Worm (Caenorhabditis elegans) whole organism, young adult: ENCODE measurements around the gene phy-3.

Experiments
- B0019.2 ChIP-seq: fragments of 200-800 bp; sonication (Bioruptor generic); conservative IDR thresholded peaks from 2 replicates; pipeline ENCODE4 v1.3.6; 2022; ENCODE audit warnings: missing genetic modification reagents, missing genetic modification characterization, missing compliant biosample characterization
- C17E4.6 ChIP-seq: fragments of 200-800 bp; sonication (Bioruptor generic); IDR thresholded peaks from 2 replicates; pipeline ENCODE4 v1.3.6; 2022; ENCODE audit warnings: missing genetic modification reagents, missing genetic modification characterization, missing compliant biosample characterization
- F22D6.2 ChIP-seq: sonication (generic microtip); optimal IDR thresholded peaks from 2 replicates; lab custom pipeline; 2016; ENCODE audit warnings: mild to moderate bottlenecking, missing genetic modification characterization, missing compliant biosample characterization
- F33H1.4 ChIP-seq: fragments of 200-800 bp; sonication (Bioruptor generic); IDR thresholded peaks from 2 replicates; pipeline ENCODE4 v1.3.6; 2022; ENCODE audit warnings: missing genetic modification reagents, missing genetic modification characterization, missing compliant biosample characterization
- F37B4.10 ChIP-seq: fragments of 200-800 bp; sonication (Bioruptor generic); IDR thresholded peaks from 2 replicates; pipeline ENCODE4 v1.3.6; 2022; ENCODE audit warnings: missing genetic modification characterization, missing compliant biosample characterization
- F39B2.1 ChIP-seq: fragments of 200-800 bp; sonication (Bioruptor generic); IDR thresholded peaks from 2 replicates; pipeline ENCODE4 v1.3.6; 2022; ENCODE audit warnings: missing genetic modification reagents, missing genetic modification characterization, missing compliant biosample characterization
- F55B11.4 ChIP-seq: sonication (generic microtip); optimal IDR thresholded peaks from 2 replicates; lab custom pipeline; 2016; ENCODE audit warnings: missing compliant biosample characterization, missing genetic modification characterization, borderline replicate concordance; ENCODE audit not compliant: insufficient read depth
- F57A8.1 ChIP-seq: fragments of 200-800 bp; sonication (Bioruptor generic); optimal IDR thresholded peaks from 2 replicates; lab custom pipeline; 2018; ENCODE audit warnings: mild to moderate bottlenecking, missing genetic modification characterization, moderate library complexity, missing compliant biosample characterization
- T07F8.4 ChIP-seq: sonication (generic microtip); optimal IDR thresholded peaks from 2 replicates; lab custom pipeline; 2016; ENCODE audit warnings: mild to moderate bottlenecking, missing genetic modification characterization, moderate library complexity, missing compliant biosample characterization
- Y53F4B.3 ChIP-seq: fragments of 200-800 bp; sonication (Bioruptor generic); IDR thresholded peaks from 2 replicates; pipeline ENCODE4 v1.3.6; 2022; ENCODE audit warnings: missing genetic modification reagents, missing genetic modification characterization, missing compliant biosample characterization
- Y67H2A.10 ChIP-seq: fragments of 200-800 bp; sonication (Bioruptor generic); conservative IDR thresholded peaks from 2 replicates; pipeline ENCODE4 v1.3.6; 2022; ENCODE audit warnings: missing genetic modification reagents, missing genetic modification characterization, missing compliant biosample characterization
- attf-3 ChIP-seq: fragments of 200-800 bp; sonication (Bioruptor generic); conservative IDR thresholded peaks from 2 replicates; pipeline ENCODE4 v1.3.6; 2022; ENCODE audit warnings: missing genetic modification reagents, missing genetic modification characterization, missing compliant biosample characterization
- attf-5 ChIP-seq: fragments of 200-800 bp; sonication (Bioruptor generic); optimal IDR thresholded peaks from 2 replicates; lab custom pipeline; 2018; ENCODE audit warnings: mild to moderate bottlenecking, missing genetic modification characterization, missing compliant biosample characterization
- bed-2 ChIP-seq: fragments of 200-800 bp; sonication (Bioruptor generic); IDR thresholded peaks from 2 replicates; pipeline ENCODE4 v1.3.6; 2022; ENCODE audit warnings: missing genetic modification reagents, missing genetic modification characterization, missing compliant biosample characterization
- cebp-2 ChIP-seq: fragments of 200-800 bp; sonication (Bioruptor generic); IDR thresholded peaks from 2 replicates; pipeline ENCODE4 v1.3.6; 2022; ENCODE audit warnings: missing genetic modification characterization, missing compliant biosample characterization
- chd-7 ChIP-seq: sonication (generic microtip); optimal IDR thresholded peaks from 2 replicates; lab custom pipeline; 2016; ENCODE audit warnings: mild to moderate bottlenecking, missing genetic modification characterization, moderate library complexity, missing compliant biosample characterization
- dpff-1 ChIP-seq: sonication (generic microtip); optimal IDR thresholded peaks from 2 replicates; lab custom pipeline; 2017; ENCODE audit warnings: mild to moderate bottlenecking, missing genetic modification characterization, missing compliant biosample characterization
- efl-1 ChIP-seq: fragments of 150-350 bp; optimal IDR thresholded peaks from 2 replicates; lab custom pipeline; 2014; ENCODE audit warnings: missing biosample characterization, missing genetic modification reagents, missing genetic modification characterization
- egrh-3 ChIP-seq: fragments of 200-800 bp; sonication (Bioruptor generic); IDR thresholded peaks from 2 replicates; pipeline ENCODE4 v1.3.6; 2022; ENCODE audit warnings: missing genetic modification reagents, missing genetic modification characterization, missing compliant biosample characterization
- ets-4 ChIP-seq: fragments of 200-800 bp; sonication (Bioruptor generic); optimal IDR thresholded peaks from 2 replicates; lab custom pipeline; 2018; ENCODE audit warnings: mild to moderate bottlenecking, missing genetic modification characterization, missing compliant biosample characterization
- him-1 ChIP-seq: sonication (generic microtip); optimal IDR thresholded peaks from 2 replicates; lab custom pipeline; 2016; ENCODE audit warnings: missing genotype, missing genetic modification reagents, missing genetic modification characterization, missing compliant biosample characterization
- hsf-1 ChIP-seq: fragments of 200-800 bp; sonication (Bioruptor generic); IDR thresholded peaks from 2 replicates; pipeline ENCODE4 v1.3.6; 2022; ENCODE audit warnings: missing genetic modification reagents, missing genetic modification characterization, missing compliant biosample characterization
- lag-1 ChIP-seq: fragments of 200-800 bp; sonication (Bioruptor generic); IDR thresholded peaks from 2 replicates; pipeline ENCODE4 v1.3.6; 2022; ENCODE audit warnings: missing genetic modification reagents, missing genetic modification characterization, missing compliant biosample characterization
- lin-35 ChIP-seq, 3 experiments: fragments of 150-350 bp in 2 of 3; sonication (generic microtip) in 1 of 3; optimal IDR thresholded peaks; 2 replicates each; lab custom pipeline; 2014 to 2018; ENCODE audit warnings: missing biosample characterization in 3 of 3, missing genetic modification characterization in 3 of 3, missing genetic modification reagents in 3 of 3
- lin-54 ChIP-seq: fragments of 200-800 bp; sonication (Bioruptor generic); optimal IDR thresholded peaks from 2 replicates; lab custom pipeline; 2018; ENCODE audit warnings: mild to moderate bottlenecking, missing genetic modification characterization, missing compliant biosample characterization
- lsy-27 ChIP-seq: sonication (generic microtip); optimal IDR thresholded peaks from 2 replicates; lab custom pipeline; 2017; ENCODE audit warnings: missing genetic modification characterization, mild to moderate bottlenecking, missing compliant biosample characterization, antibody characterized with exemption, missing genotype, borderline replicate concordance; ENCODE audit not compliant: insufficient read depth
- madf-10 ChIP-seq: sonication (generic microtip); optimal IDR thresholded peaks from 2 replicates; lab custom pipeline; 2016; ENCODE audit warnings: mild to moderate bottlenecking, missing genetic modification characterization, missing compliant biosample characterization
- madf-6 ChIP-seq: fragments of 200-800 bp; sonication (Bioruptor generic); IDR thresholded peaks from 2 replicates; pipeline ENCODE4 v1.3.6; 2022; ENCODE audit warnings: missing genetic modification reagents, missing genetic modification characterization, missing compliant biosample characterization
- mel-28 ChIP-seq: sonication (generic microtip); optimal IDR thresholded peaks from 2 replicates; lab custom pipeline; 2016; ENCODE audit warnings: borderline replicate concordance, mild to moderate bottlenecking, missing genetic modification characterization, missing compliant biosample characterization
- nhr-120 ChIP-seq: fragments of 200-800 bp; sonication (Bioruptor generic); IDR thresholded peaks from 2 replicates; pipeline ENCODE4 v1.3.6; 2022; ENCODE audit warnings: missing genetic modification characterization, missing compliant biosample characterization
- nhr-27 ChIP-seq: fragments of 200-800 bp; sonication (Bioruptor generic); optimal IDR thresholded peaks from 2 replicates; lab custom pipeline; 2018; ENCODE audit warnings: mild to moderate bottlenecking, missing genetic modification characterization, moderate library complexity, missing compliant biosample characterization
- pbrm-1 ChIP-seq: fragments of 200-800 bp; sonication (Bioruptor generic); IDR thresholded peaks from 2 replicates; pipeline ENCODE4 v1.3.6; 2022; ENCODE audit warnings: missing genetic modification reagents, missing genetic modification characterization, missing compliant biosample characterization
- repo-1 ChIP-seq: sonication (generic microtip); optimal IDR thresholded peaks from 2 replicates; lab custom pipeline; 2017; ENCODE audit warnings: mild to moderate bottlenecking, missing genetic modification characterization, missing compliant biosample characterization
- sea-2 ChIP-seq: fragments of 200-800 bp; sonication (Bioruptor generic); IDR thresholded peaks from 2 replicates; pipeline ENCODE4 v1.3.6; 2022; ENCODE audit warnings: missing genetic modification characterization, missing compliant biosample characterization
- snpc-3.4 ChIP-seq: sonication (generic microtip); optimal IDR thresholded peaks from 2 replicates; lab custom pipeline; 2017; ENCODE audit warnings: missing genetic modification characterization, mild to moderate bottlenecking, missing compliant biosample characterization, antibody characterized with exemption, moderate library complexity, missing genotype, missing genetic modification reagents
- tbx-9 ChIP-seq: sonication (generic microtip); optimal IDR thresholded peaks from 2 replicates; lab custom pipeline; 2016; ENCODE audit warnings: borderline replicate concordance, missing genetic modification characterization, inconsistent platforms, missing compliant biosample characterization
- unc-130 ChIP-seq: sonication (generic microtip); optimal IDR thresholded peaks from 2 replicates; lab custom pipeline; 2016; ENCODE audit warnings: missing genetic modification reagents, missing genetic modification characterization, missing compliant biosample characterization
- xnd-1 ChIP-seq: sonication (generic microtip); optimal IDR thresholded peaks from 2 replicates; lab custom pipeline; 2016; ENCODE audit warnings: missing genotype, missing genetic modification reagents, missing genetic modification characterization, missing compliant biosample characterization
- zfh-2 ChIP-seq: fragments of 200-800 bp; sonication (Bioruptor generic); conservative IDR thresholded peaks from 2 replicates; pipeline ENCODE4 v1.3.6; 2022; ENCODE audit warnings: missing genetic modification reagents, missing genetic modification characterization, missing compliant biosample characterization
- zim-3 ChIP-seq: sonication (generic microtip); optimal IDR thresholded peaks from 2 replicates; lab custom pipeline; 2017; ENCODE audit warnings: mild to moderate bottlenecking, missing genetic modification characterization, moderate library complexity, missing compliant biosample characterization
- ztf-18 ChIP-seq: sonication (generic microtip); optimal IDR thresholded peaks from 2 replicates; lab custom pipeline; 2016; ENCODE audit warnings: missing genotype, mild to moderate bottlenecking, missing genetic modification characterization, missing compliant biosample characterization
- ztf-6 ChIP-seq: fragments of 200-800 bp; sonication (Bioruptor generic); IDR thresholded peaks from 2 replicates; pipeline ENCODE4 v1.3.6; 2022; ENCODE audit warnings: missing genetic modification reagents, missing genetic modification characterization, missing compliant biosample characterization

The phy-3 gene

DNA sequence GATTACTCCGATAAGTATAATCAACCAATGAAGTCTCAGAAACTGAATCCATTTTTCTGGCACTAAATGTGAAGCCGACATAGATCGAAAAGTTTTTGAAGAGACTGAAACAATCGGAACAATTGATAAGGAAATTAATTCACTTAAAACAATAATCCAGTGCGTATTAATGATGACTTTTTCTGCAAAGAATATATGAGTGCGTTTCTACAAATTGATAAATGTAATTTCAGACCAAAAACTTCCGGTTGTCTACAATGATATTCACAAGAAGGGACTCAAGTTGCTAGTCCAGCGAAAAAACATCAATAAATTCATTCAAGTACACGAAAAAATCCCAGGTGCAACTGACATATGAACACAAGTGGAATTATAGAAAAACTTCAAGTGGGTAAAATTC, 36.8 kb downstream of the phy-3 start, which contains the start of gene clec-33:
Gene clec-33 (minus strand): TSS at position 101 of the 400 bp plus-strand sequence.
- TF ChIP-seq F33H1.4 (GFP tag; lab: Robert Waterston, UW): no peak
- no peak for TF ChIP-seq nhr-120
- no peak for TF ChIP-seq nhr-27 (tag; lab: Kevin White, UChicago)
- no peak for TF ChIP-seq lin-54 (GFP tag; lab: Kevin White, UChicago)
- TF ChIP-seq cebp-2 (GFP tag; lab: Robert Waterston, UW): no peak
- no peak for TF ChIP-seq C17E4.6 (GFP tag; lab: Robert Waterston, UW)
- TF ChIP-seq unc-130 (GFP tag; lab: Kevin White, UChicago): no peak
- no peak for TF ChIP-seq repo-1 (tag; lab: Kevin White, UChicago)
- no peak for TF ChIP-seq F39B2.1 (GFP tag; lab: Robert Waterston, UW)
- no peak for TF ChIP-seq ztf-18 (tag; lab: Kevin White, UChicago)
- TF ChIP-seq chd-7 (tag; lab: Kevin White, UChicago): no peak
- no peak for TF ChIP-seq efl-1 (GFP tag; lab: Kevin White, UChicago)
- TF ChIP-seq F57A8.1: no peak
- TF ChIP-seq Y67H2A.10 (GFP tag; lab: Robert Waterston, UW): no peak
- no peak for TF ChIP-seq F37B4.10 (GFP tag; lab: Robert Waterston, UW)
- no peak for TF ChIP-seq madf-6 (GFP tag; lab: Robert Waterston, UW)

DNA sequence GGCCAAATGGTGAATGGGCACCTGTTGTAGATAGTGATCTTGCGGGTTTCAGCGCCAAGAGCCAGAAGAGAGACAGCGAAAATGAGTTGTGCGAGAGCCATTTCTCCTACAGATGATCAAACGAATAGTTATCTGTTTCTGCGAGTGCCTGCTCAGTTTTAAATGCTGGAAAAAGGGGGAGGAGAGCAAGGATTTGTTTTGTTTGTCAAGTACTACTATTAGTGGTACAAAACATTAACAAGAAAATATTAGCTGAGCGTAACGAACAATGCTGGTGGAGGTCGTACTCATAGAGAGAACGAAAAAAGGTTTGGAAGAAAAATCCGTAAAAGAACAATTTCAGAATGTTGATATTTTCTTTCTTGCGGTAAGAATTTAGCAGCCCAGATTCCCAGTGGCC, 38.4 kb downstream of the phy-3 start, which contains the start of gene thn-4:
Gene thn-4 (minus strand): TSS at position 101 of the 400 bp plus-strand sequence.
- TF ChIP-seq hsf-1: no peak
- TF ChIP-seq B0019.2 (GFP tag; lab: Robert Waterston, UW): no peak
- no peak for TF ChIP-seq ztf-6
- no peak for TF ChIP-seq attf-3 (GFP tag; lab: Robert Waterston, UW)
- TF ChIP-seq tbx-9 (tag; lab: Kevin White, UChicago): no peak
- no peak for TF ChIP-seq attf-5 (GFP tag; lab: Kevin White, UChicago)
- no peak for TF ChIP-seq mel-28
- no peak for TF ChIP-seq T07F8.4
- TF ChIP-seq ets-4 (GFP tag; lab: Kevin White, UChicago): no peak
- no peak for TF ChIP-seq lag-1
- TF ChIP-seq lsy-27 (tag; lab: Kevin White, UChicago): no peak
- TF ChIP-seq snpc-3.4 (tag; lab: Kevin White, UChicago): no peak
- no peak for TF ChIP-seq madf-10 (tag; lab: Kevin White, UChicago)
- no peak for TF ChIP-seq ztf-18 (tag; lab: Kevin White, UChicago)
- TF ChIP-seq Y53F4B.3 (GFP tag; lab: Robert Waterston, UW): no peak
- no peak for TF ChIP-seq bed-2 (GFP tag; lab: Robert Waterston, UW)
- TF ChIP-seq zfh-2 (GFP tag; lab: Robert Waterston, UW): no peak
- no peak for TF ChIP-seq F55B11.4 (tag; lab: Kevin White, UChicago)
- TF ChIP-seq sea-2 (GFP tag; lab: Robert Waterston, UW): no peak
- TF ChIP-seq him-1: no peak
- TF ChIP-seq, all 124 proteins: peak for 0

ce11 chrV:16873642-16874041, 40.7 kb downstream of the phy-3 start, which contains the start of gene srw-23:
Gene srw-23 (plus strand): TSS chrV:16873942.
- TF ChIP-seq lin-35 (GFP tag; optimal IDR thresholded peaks at IDR 0.05; lab: Kevin White, UChicago) (no peak), zim-3 (tag; lab: Kevin White, UChicago) (no peak), Y53F4B.3 (GFP tag; lab: Robert Waterston, UW) (no peak), F22D6.2 (tag; lab: Kevin White, UChicago) (no peak), cebp-2 (GFP tag; lab: Robert Waterston, UW) (no peak), egrh-3 (GFP tag; lab: Robert Waterston, UW) (no peak), pbrm-1 (GFP tag; lab: Robert Waterston, UW) (no peak), bed-2 (GFP tag; lab: Robert Waterston, UW) (no peak), xnd-1 (no peak), dpff-1 (no peak), F37B4.10 (GFP tag; lab: Robert Waterston, UW) (no peak)
- TF ChIP-seq, all 124 proteins: peak for 0
